Worm (Caenorhabditis elegans) whole organism, L3 larva: ENCODE measurements around the gene cpr-8.

Experiments used
- snpc-4 ChIP-seq: fragments of 150-350 bp; optimal IDR thresholded peaks from 2 replicates; lab custom pipeline; 2014; ENCODE audit warnings: missing biosample characterization, missing genetic modification characterization
- ztf-4 ChIP-seq: fragments of 150-350 bp; optimal IDR thresholded peaks from 2 replicates; lab custom pipeline; 2014; ENCODE audit warnings: missing biosample characterization, missing genetic modification characterization

ce11 chrV:1151830-1152229 is 17.4 kb downstream of the cpr-8 start:
- TF ChIP-seq snpc-4 = no peak
- TF ChIP-seq ztf-4 = no peak
